Worm (Caenorhabditis elegans): Measurements from ENCODE around the gene F54D8.6.

F54D8.6 gene

ce11 chrIII:5109401-5109800 is 6.6 kb downstream of the F54D8.6 start, which contains the start of gene sax-2:
TSS of gene sax-2 (plus strand) at chrIII:5109701.
- TF ChIP-seq unc-62 (GFP tag; optimal IDR thresholded peaks at IDR 0.05) (no peak), nhr-237 (tag; optimal IDR thresholded peaks at IDR 0.05) (no peak), sox-4 (tag; optimal IDR thresholded peaks at IDR 0.05) (no peak), nhr-90 (tag; optimal IDR thresholded peaks at IDR 0.05; ENCODE audit: poor library complexity) (no peak), hlh-17 (GFP tag; optimal IDR thresholded peaks at IDR 0.05; ENCODE audit: borderline replicate concordance) (no peak), ama-1 (optimal IDR thresholded peaks at IDR 0.05) (no peak), ztf-11 (tag; optimal IDR thresholded peaks at IDR 0.05) (no peak), dpl-1 (GFP tag; optimal IDR thresholded peaks at IDR 0.05) (no peak)

ce11 chrIII:5112399-5112798 is 9.6 kb downstream of the F54D8.6 start:
- TF ChIP-seq mdl-1 (tag; optimal IDR thresholded peaks at IDR 0.05) (no peak), nhr-28 (tag; optimal IDR thresholded peaks at IDR 0.05) (no peak), ets-5 (GFP tag; IDR thresholded peaks at IDR 0.05) (no peak), unc-62 (GFP tag; optimal IDR thresholded peaks at IDR 0.05) (no peak), C04F5.9 (tag; optimal IDR thresholded peaks at IDR 0.05) (no peak), isw-1 (GFP tag; IDR thresholded peaks at IDR 0.05) (no peak), mab-9 (GFP tag; IDR thresholded peaks at IDR 0.05) (no peak), ceh-90 (tag; optimal IDR thresholded peaks at IDR 0.05) (no peak), Y116A8C.19 (tag; optimal IDR thresholded peaks at IDR 0.05; ENCODE audit: borderline replicate concordance) (no peak), fkh-8 (tag; optimal IDR thresholded peaks at IDR 0.05) (no peak), hlh-4 (tag; optimal IDR thresholded peaks at IDR 0.05) (no peak), nhr-77 (tag; optimal IDR thresholded peaks at IDR 0.05) (no peak), ceh-8 (GFP tag; optimal IDR thresholded peaks at IDR 0.05) (no peak), xbp-1 (tag; optimal IDR thresholded peaks at IDR 0.05) (no peak), snu-23 (GFP tag; optimal IDR thresholded peaks at IDR 0.05) (no peak), fos-1 (tag; optimal IDR thresholded peaks at IDR 0.05) (no peak), nhr-84 (tag; optimal IDR thresholded peaks at IDR 0.05) (no peak)

- TF ChIP-seq elt-2 (tag; optimal IDR thresholded peaks at IDR 0.05) = peak; percentile 14
- no peak for TF ChIP-seq ceh-88 (GFP tag; IDR thresholded peaks at IDR 0.05)
Measured at ce11 chrIII:5112998-5113397, 10.2 kb downstream of the F54D8.6 start.

- TF ChIP-seq nhr-19 (GFP tag; conservative IDR thresholded peaks at IDR 0.05) (no peak), elt-2 (tag; optimal IDR thresholded peaks at IDR 0.05) (no peak), lin-14 (GFP tag; optimal IDR thresholded peaks at IDR 0.05) (no peak), zag-1 (tag; optimal IDR thresholded peaks at IDR 0.05) (no peak), nhr-11 (tag; optimal IDR thresholded peaks at IDR 0.05) (no peak), mab-9 (GFP tag; IDR thresholded peaks at IDR 0.05) (no peak), ztf-11 (tag; optimal IDR thresholded peaks at IDR 0.05) (no peak), aha-1 (tag; optimal IDR thresholded peaks at IDR 0.05) (no peak), fkh-4 (tag; optimal IDR thresholded peaks at IDR 0.05; ENCODE audit: borderline replicate concordance) (no peak), efl-1 (optimal IDR thresholded peaks at IDR 0.05) (no peak), efl-1 (GFP tag; optimal IDR thresholded peaks at IDR 0.05 in 1 of 2) (no peak), C16A3.4 (tag; optimal IDR thresholded peaks at IDR 0.05) (no peak), ama-1 (optimal IDR thresholded peaks at IDR 0.05) (no peak), nhr-76 (tag; optimal IDR thresholded peaks at IDR 0.05) (no peak), mdl-1 (tag; optimal IDR thresholded peaks at IDR 0.05) (no peak), nhr-84 (tag; optimal IDR thresholded peaks at IDR 0.05) (no peak), vab-15 (tag; optimal IDR thresholded peaks at IDR 0.05) (no peak), hlh-4 (tag; optimal IDR thresholded peaks at IDR 0.05) (no peak), ceh-90 (tag; optimal IDR thresholded peaks at IDR 0.05) (no peak), nhr-77 (tag; optimal IDR thresholded peaks at IDR 0.05) (no peak)
Measured at ce11 chrIII:5119063-5119462, 16.3 kb downstream of the F54D8.6 start.

All from whole organism, L1 larva.